Worm (Caenorhabditis elegans): ENCODE results near the gene dpy-8.

Gene dpy-8

ce11 chrX:5137716-5138470, 12.4 kb downstream of the dpy-8 start:
- TF ChIP-seq nhr-237 (tag; optimal IDR thresholded peaks at IDR 0.05), result no peak
- TF ChIP-seq bed-3 (GFP tag; optimal IDR thresholded peaks at IDR 0.05), result no peak
- TF ChIP-seq drap-1 (GFP tag; optimal IDR thresholded peaks at IDR 0.05), result no peak
- TF ChIP-seq snpc-4 (tag; optimal IDR thresholded peaks at IDR 0.05), result no peak
- TF ChIP-seq tbx-8 (GFP tag; optimal IDR thresholded peaks at IDR 0.05), result no peak
- no peak for TF ChIP-seq lin-13 (tag; optimal IDR thresholded peaks at IDR 0.05)
- TF ChIP-seq unc-120 (tag; optimal IDR thresholded peaks at IDR 0.05; ENCODE audit: poor library complexity, severe bottlenecking), result no peak

ce11 chrX:5135548-5135947, 14.7 kb downstream of the dpy-8 start:
- TF ChIP-seq ztf-11 (tag; optimal IDR thresholded peaks at IDR 0.05) (no peak), ces-1 (GFP tag; optimal IDR thresholded peaks at IDR 0.05) (no peak), ceh-83 (GFP tag; optimal IDR thresholded peaks at IDR 0.05) (no peak), elt-1 (tag; optimal IDR thresholded peaks at IDR 0.05; ENCODE audit: borderline replicate concordance, insufficient read depth) (no peak), bed-3 (GFP tag; optimal IDR thresholded peaks at IDR 0.05) (no peak), hlh-1 (tag; optimal IDR thresholded peaks at IDR 0.05) (no peak), lin-13 (tag; optimal IDR thresholded peaks at IDR 0.05) (no peak), pha-4 (tag; optimal IDR thresholded peaks at IDR 0.05) (no peak), unc-120 (tag; optimal IDR thresholded peaks at IDR 0.05; ENCODE audit: poor library complexity, severe bottlenecking) (no peak), unc-39 (tag; optimal IDR thresholded peaks at IDR 0.05) (no peak), lsy-2 (tag; optimal IDR thresholded peaks at IDR 0.05) (no peak), unc-62 (GFP tag; optimal IDR thresholded peaks at IDR 0.05) (no peak), M03D4.4 (tag; optimal IDR thresholded peaks at IDR 0.05) (no peak), ceh-43 (GFP tag; optimal IDR thresholded peaks at IDR 0.05) (no peak), lin-32 (GFP tag; optimal IDR thresholded peaks at IDR 0.05) (no peak), nhr-2 (tag; optimal IDR thresholded peaks at IDR 0.05) (no peak), mls-2 (tag; optimal IDR thresholded peaks at IDR 0.05) (no peak), zip-8 (tag; optimal IDR thresholded peaks at IDR 0.05) (no peak), tbx-8 (GFP tag; optimal IDR thresholded peaks at IDR 0.05) (no peak), nhr-28 (tag; optimal IDR thresholded peaks at IDR 0.05) (no peak)

ce11 chrX:5133980-5134379, 16.3 kb downstream of the dpy-8 start, which contains the start of gene tbc-7:
tbc-7 (plus strand) TSS chrX:5134280.
- no peak for TF ChIP-seq ces-1 (GFP tag; optimal IDR thresholded peaks at IDR 0.05)
- no peak for TF ChIP-seq drap-1 (GFP tag; optimal IDR thresholded peaks at IDR 0.05)
- no peak for TF ChIP-seq cnd-1 (tag; optimal IDR thresholded peaks at IDR 0.05)
- TF ChIP-seq sptf-1 (tag; optimal IDR thresholded peaks at IDR 0.05), result no peak
- no peak for TF ChIP-seq flh-1 (GFP tag; optimal IDR thresholded peaks at IDR 0.05)
- TF ChIP-seq ham-2 (GFP tag; optimal IDR thresholded peaks at IDR 0.05), result no peak
- TF ChIP-seq nhr-28 (tag; optimal IDR thresholded peaks at IDR 0.05), result no peak
- TF ChIP-seq mab-5 (tag; optimal IDR thresholded peaks at IDR 0.05), result no peak
- no peak for TF ChIP-seq mep-1 (tag; optimal IDR thresholded peaks at IDR 0.05)
- TF ChIP-seq lsy-2 (tag; optimal IDR thresholded peaks at IDR 0.05), result no peak
- no peak for TF ChIP-seq nhr-2 (tag; optimal IDR thresholded peaks at IDR 0.05)
- TF ChIP-seq snpc-4 (tag; optimal IDR thresholded peaks at IDR 0.05), result no peak

- TF ChIP-seq blmp-1 (tag; optimal IDR thresholded peaks at IDR 0.05), result no peak
- peak; percentile 91 for TF ChIP-seq ces-1 (GFP tag; optimal IDR thresholded peaks at IDR 0.05)
- no peak for TF ChIP-seq snpc-4 (tag; optimal IDR thresholded peaks at IDR 0.05)
These were observed 18.5 kb downstream of the dpy-8 start for ce11 chrX:5131760-5132159.

- peak; percentile 100 for TF ChIP-seq ces-1 (GFP tag; optimal IDR thresholded peaks at IDR 0.05)
- TF ChIP-seq mls-2 (tag; optimal IDR thresholded peaks at IDR 0.05), result no peak
- peak; percentile 33 for TF ChIP-seq unc-62 (GFP tag; optimal IDR thresholded peaks at IDR 0.05)
These were observed 20.8 kb downstream of the dpy-8 start for ce11 chrX:5129447-5129846.
